Worm (Caenorhabditis elegans) whole organism, L3 larva: ENCODE measurements around the gene F18E2.15.

Experiments used
- ZK546.5 ChIP-seq: sonication (generic microtip); optimal IDR thresholded peaks from 2 replicates; lab custom pipeline; 2017; ENCODE audit warnings: missing biosample characterization, missing genetic modification characterization
- ceh-28 ChIP-seq: fragments of 150-350 bp; optimal IDR thresholded peaks from 2 replicates; lab custom pipeline; 2014; ENCODE audit warnings: missing biosample characterization, missing genetic modification reagents, missing genetic modification characterization
- egl-5 ChIP-seq: fragments of 150-350 bp; optimal IDR thresholded peaks from 2 replicates; lab custom pipeline; 2017; ENCODE audit warnings: missing biosample characterization, missing genetic modification reagents, missing genetic modification characterization, inconsistent platforms
- elt-2 ChIP-seq: sonication (generic microtip); optimal IDR thresholded peaks from 2 replicates; lab custom pipeline; 2016; ENCODE audit warnings: missing genetic modification reagents, mild to moderate bottlenecking, missing genetic modification characterization, missing compliant biosample characterization
- fkh-2 ChIP-seq: fragments of 150-350 bp; optimal IDR thresholded peaks from 2 replicates; lab custom pipeline; 2014; ENCODE audit warnings: missing biosample characterization, missing genetic modification reagents, missing genetic modification characterization
- fos-1 ChIP-seq: fragments of 150-350 bp; optimal IDR thresholded peaks from 2 replicates; lab custom pipeline; 2014; ENCODE audit warnings: missing biosample characterization, missing genetic modification characterization
- mml-1 ChIP-seq: fragments of 150-350 bp; sonication (generic microtip); optimal IDR thresholded peaks from 3 replicates; lab custom pipeline; 2014; ENCODE audit warnings: missing biosample characterization, missing genetic modification characterization
- nhr-76 ChIP-seq: fragments of 150-350 bp; sonication (generic microtip); optimal IDR thresholded peaks from 5 replicates; lab custom pipeline; 2014; ENCODE audit warnings: missing biosample characterization, missing genetic modification characterization
- nhr-77 ChIP-seq: fragments of 150-350 bp; optimal IDR thresholded peaks from 2 replicates; lab custom pipeline; 2014; ENCODE audit warnings: missing biosample characterization, missing genetic modification characterization
- snpc-4 ChIP-seq: fragments of 150-350 bp; optimal IDR thresholded peaks from 2 replicates; lab custom pipeline; 2014; ENCODE audit warnings: missing biosample characterization, missing genetic modification characterization
- tbx-2 ChIP-seq: sonication (generic microtip); optimal IDR thresholded peaks from 2 replicates; lab custom pipeline; 2016; ENCODE audit warnings: mild to moderate bottlenecking, missing genetic modification characterization, missing compliant biosample characterization
- unc-62 ChIP-seq: fragments of 150-350 bp; sonication (generic microtip); optimal IDR thresholded peaks from 4 replicates; lab custom pipeline; 2014; ENCODE audit warnings: missing biosample characterization, missing genetic modification reagents, missing genetic modification characterization
- ztf-11 ChIP-seq: fragments of 150-350 bp; optimal IDR thresholded peaks from 2 replicates; lab custom pipeline; 2014; ENCODE audit warnings: missing biosample characterization, missing genetic modification characterization

DNA sequence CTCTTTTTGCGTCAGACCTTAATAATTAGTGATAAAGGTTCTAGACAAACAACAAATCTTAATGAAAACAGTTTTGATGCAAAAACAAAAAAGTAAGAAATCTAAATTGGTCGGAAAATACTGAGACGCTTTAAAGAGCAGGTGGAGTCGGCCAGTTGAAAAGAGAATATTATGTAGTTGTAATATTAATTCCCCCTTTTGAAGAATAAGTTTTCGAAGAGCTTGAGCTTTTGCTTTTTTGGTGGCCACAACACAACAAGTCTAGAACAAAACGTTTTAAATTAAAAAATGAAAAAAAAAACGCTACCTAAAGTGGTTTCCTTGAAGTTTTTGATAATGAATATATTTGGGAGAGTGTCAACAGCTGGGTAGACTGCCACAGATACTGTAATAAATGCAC, 44.4 kb downstream of the F18E2.15 start, which contains the start of gene str-178:
- TF ChIP-seq ZK546.5 (no peak), ceh-28 (tag; lab: Kevin White, UChicago) (no peak), unc-62 (GFP tag; lab: Kevin White, UChicago) (no peak), nhr-77 (tag; lab: Kevin White, UChicago) (no peak), mml-1 (tag; lab: Kevin White, UChicago) (no peak), elt-2 (no peak), nhr-76 (tag; lab: Kevin White, UChicago) (no peak), snpc-4 (tag; lab: Kevin White, UChicago) (no peak), tbx-2 (no peak), egl-5 (no peak), fos-1 (no peak), fkh-2 (no peak), ztf-11 (tag; lab: Kevin White, UChicago) (no peak)
